Worm (Caenorhabditis elegans) whole organism, L4 larva: Measurements from ENCODE around the gene H05C05.2.

Source experiments
- D1046.2 ChIP-seq: fragments of 200-800 bp; sonication (Bioruptor generic); IDR thresholded peaks from 2 replicates; pipeline ENCODE4 v1.3.6; 2022; ENCODE audit warnings: missing genetic modification characterization, missing compliant biosample characterization
- Y5F2A.4 ChIP-seq: fragments of 200-800 bp; sonication (Bioruptor generic); optimal IDR thresholded peaks from 2 replicates; lab custom pipeline; 2018; ENCODE audit warnings: mild to moderate bottlenecking, missing genetic modification characterization, missing compliant biosample characterization
- Y75B8A.6 ChIP-seq: fragments of 200-800 bp; sonication (Bioruptor generic); IDR thresholded peaks from 2 replicates; pipeline ENCODE4 v1.3.6; 2022; ENCODE audit warnings: missing genetic modification reagents, missing genetic modification characterization, missing compliant biosample characterization
- ZK337.2 ChIP-seq: fragments of 200-800 bp; sonication (Bioruptor generic); IDR thresholded peaks from 2 replicates; pipeline ENCODE4 v1.3.6; 2022; ENCODE audit warnings: missing genetic modification reagents, missing genetic modification characterization, missing compliant biosample characterization
- ZK546.5 ChIP-seq, 2 experiments: sonication (generic microtip); optimal IDR thresholded peaks; 2 replicates each; lab custom pipeline; 2017; ENCODE audit warnings: missing biosample characterization in 2 of 2, missing genetic modification characterization in 2 of 2
- arid-1 ChIP-seq: fragments of 200-800 bp; sonication (Bioruptor generic); conservative IDR thresholded peaks from 2 replicates; pipeline ENCODE4 v1.3.6; 2022; ENCODE audit warnings: missing genetic modification reagents, missing genetic modification characterization, missing compliant biosample characterization
- ceh-28 ChIP-seq: fragments of 150-350 bp; optimal IDR thresholded peaks from 2 replicates; lab custom pipeline; 2014; ENCODE audit warnings: missing biosample characterization, missing genetic modification reagents, missing genetic modification characterization
- ceh-44 ChIP-seq: fragments of 200-800 bp; sonication (Bioruptor generic); IDR thresholded peaks from 2 replicates; pipeline ENCODE4 v1.3.6; 2022; ENCODE audit warnings: missing genetic modification reagents, missing genetic modification characterization, missing compliant biosample characterization
- ces-1 ChIP-seq: fragments of 150-350 bp; sonication (generic microtip); optimal IDR thresholded peaks from 4 replicates; lab custom pipeline; 2014; ENCODE audit warnings: missing biosample characterization, missing genetic modification reagents, missing genetic modification characterization
- cey-2 ChIP-seq: sonication (generic microtip); optimal IDR thresholded peaks from 3 replicates; lab custom pipeline; 2017; ENCODE audit warnings: missing genetic modification characterization, mild to moderate bottlenecking, missing compliant biosample characterization, antibody characterized with exemption, borderline replicate concordance; ENCODE audit not compliant: insufficient read depth
- dmd-9 ChIP-seq: fragments of 200-800 bp; sonication (Bioruptor generic); IDR thresholded peaks from 2 replicates; pipeline ENCODE4 v1.3.6; 2022; ENCODE audit warnings: missing genetic modification reagents, missing genetic modification characterization, missing compliant biosample characterization
- dve-1 ChIP-seq: sonication (generic microtip); optimal IDR thresholded peaks from 2 replicates; lab custom pipeline; 2017; ENCODE audit warnings: antibody characterized with exemption, mild to moderate bottlenecking, missing genetic modification characterization, missing compliant biosample characterization; ENCODE audit not compliant: insufficient read depth
- hlh-30 ChIP-seq: sonication (generic microtip); optimal IDR thresholded peaks from 2 replicates; lab custom pipeline; 2017; ENCODE audit warnings: antibody characterized with exemption, mild to moderate bottlenecking, missing genetic modification characterization, missing compliant biosample characterization; ENCODE audit not compliant: insufficient read depth
- lin-39 ChIP-seq: fragments of 150-350 bp; optimal IDR thresholded peaks from 2 replicates; lab custom pipeline; 2014; ENCODE audit warnings: missing biosample characterization, missing genetic modification reagents, missing genetic modification characterization
- lsy-2 ChIP-seq, 2 experiments: fragments of 150-350 bp in 1 of 2; sonication (generic microtip) in 1 of 2; optimal IDR thresholded peaks; 2 replicates each; lab custom pipeline; 2014 to 2017; ENCODE audit warnings: missing biosample characterization in 2 of 2, missing genetic modification characterization in 2 of 2
- mep-1 ChIP-seq: fragments of 150-350 bp; sonication (generic microtip); optimal IDR thresholded peaks from 3 replicates; lab custom pipeline; 2014; ENCODE audit warnings: missing biosample characterization, missing genetic modification characterization
- mxl-3 ChIP-seq: fragments of 200-800 bp; sonication (Bioruptor generic); optimal IDR thresholded peaks from 2 replicates; lab custom pipeline; 2018; ENCODE audit warnings: mild to moderate bottlenecking, missing genetic modification characterization, missing compliant biosample characterization
- nhr-25 ChIP-seq: sonication (generic microtip); optimal IDR thresholded peaks from 2 replicates; lab custom pipeline; 2017; ENCODE audit warnings: missing genetic modification characterization, mild to moderate bottlenecking, missing compliant biosample characterization, antibody characterized with exemption, moderate library complexity, borderline replicate concordance; ENCODE audit not compliant: insufficient read depth
- nhr-28 ChIP-seq: fragments of 150-350 bp; optimal IDR thresholded peaks from 2 replicates; lab custom pipeline; 2014; ENCODE audit warnings: missing biosample characterization, missing genetic modification characterization
- pqm-1 ChIP-seq: sonication (generic microtip); optimal IDR thresholded peaks from 2 replicates; lab custom pipeline; 2017; ENCODE audit warnings: missing biosample characterization, missing genetic modification characterization
- set-16 ChIP-seq: fragments of 200-800 bp; sonication (Bioruptor generic); IDR thresholded peaks from 2 replicates; pipeline ENCODE4 v1.3.6; 2022; ENCODE audit warnings: missing genetic modification reagents, missing genetic modification characterization, missing compliant biosample characterization
- skn-1 ChIP-seq: fragments of 150-350 bp; optimal IDR thresholded peaks from 2 replicates; lab custom pipeline; 2014; ENCODE audit warnings: missing biosample characterization, missing genetic modification characterization
- snpc-4 ChIP-seq: fragments of 150-350 bp; optimal IDR thresholded peaks from 2 replicates; lab custom pipeline; 2014; ENCODE audit warnings: missing biosample characterization, missing genetic modification characterization
- unc-39 ChIP-seq: sonication (generic microtip); optimal IDR thresholded peaks from 2 replicates; lab custom pipeline; 2017; ENCODE audit warnings: missing biosample characterization, missing genetic modification characterization
- unc-62 ChIP-seq, 3 experiments: fragments of 150-350 bp in 1 of 3; sonication (generic microtip); optimal IDR thresholded peaks in 2 of 3; peaks in 1 of 3; 1 replicate in 1 of 3; 2 replicates in 2 of 3; lab custom pipeline; 2014 to 2017; ENCODE audit warnings: missing biosample characterization in 3 of 3, missing genetic modification characterization in 3 of 3, missing genetic modification reagents in 3 of 3, missing genotype in 1 of 3
- zag-1 ChIP-seq: fragments of 150-350 bp; optimal IDR thresholded peaks from 2 replicates; lab custom pipeline; 2014; ENCODE audit warnings: missing biosample characterization, missing genetic modification characterization

Gene H05C05.2

ce11 chrIII:2965534-2965933, at the start of gene H05C05.2:
H05C05.2 (minus strand) TSS chrIII:2965634.
- TF ChIP-seq snpc-4 (tag; lab: Kevin White, UChicago): no peak

- TF ChIP-seq ceh-44 (GFP tag; lab: Robert Waterston, UW) (0 out of 2 replicates have a peak, but pooled peaks have one; percentile 15), D1046.2 (GFP tag; lab: Robert Waterston, UW) (peak; percentile 60; the same call in 1 of the 2 replicates), dmd-9 (GFP tag; lab: Robert Waterston, UW) (peak; percentile 64; the same call in 1 of the 2 replicates)
Observed at ce11 chrIII:3011644-3012043, 46.2 kb upstream of the H05C05.2 start.

- peak; percentile 88 for TF ChIP-seq ceh-28 (tag; lab: Kevin White, UChicago)
- TF ChIP-seq unc-62 (GFP tag; optimal IDR thresholded peaks at IDR 0.05 in 1 of 2; lab: Kevin White, UChicago): peak in 1 of 2 experiments; percentile 9
- TF ChIP-seq unc-62 (tag; optimal IDR thresholded peaks at IDR 0.05; lab: Kevin White, UChicago): no peak
- no peak for TF ChIP-seq Y5F2A.4 (GFP tag; lab: Kevin White, UChicago)
- no peak for TF ChIP-seq cey-2
Observed at ce11 chrIII:2995288-2995687, 29.9 kb upstream of the H05C05.2 start.

- TF ChIP-seq skn-1 (tag; lab: Kevin White, UChicago) (no peak), ceh-28 (tag; lab: Kevin White, UChicago) (peak; percentile 96)
Observed at ce11 chrIII:2993963-2994362, 28.5 kb upstream of the H05C05.2 start.

DNA sequence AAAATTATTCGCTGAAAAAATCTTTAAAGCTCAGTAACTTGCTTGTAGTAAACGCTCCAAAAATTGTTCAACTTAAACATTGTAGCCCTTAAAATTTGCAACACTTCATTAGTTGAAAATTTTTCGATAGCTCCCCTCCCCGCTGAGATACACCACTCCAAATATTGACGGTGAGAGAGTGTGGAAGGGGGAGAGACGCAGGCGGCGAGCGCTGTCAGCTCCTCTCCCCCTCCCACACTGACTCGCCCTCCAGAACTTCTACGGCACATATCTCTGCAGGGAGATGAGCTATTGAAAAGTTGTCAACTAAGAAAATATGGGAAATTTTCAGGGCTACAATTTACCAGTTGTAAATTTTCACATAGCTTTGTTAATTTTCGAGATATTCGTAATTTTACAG, 26.8 kb upstream of the H05C05.2 start:
- TF ChIP-seq unc-62 (GFP tag; optimal IDR thresholded peaks at IDR 0.05 in 1 of 2; lab: Kevin White, UChicago): peak in 1 of 2 experiments; percentile 79
- no peak for TF ChIP-seq unc-62 (tag; optimal IDR thresholded peaks at IDR 0.05; lab: Kevin White, UChicago)
- no peak for TF ChIP-seq lin-39 (tag; lab: Kevin White, UChicago)
- peak; percentile 36 for TF ChIP-seq set-16 (GFP tag; lab: Robert Waterston, UW)
- TF ChIP-seq pqm-1 (tag; lab: Kevin White, UChicago): no peak
- TF ChIP-seq nhr-25 (tag; lab: Kevin White, UChicago): no peak

DNA sequence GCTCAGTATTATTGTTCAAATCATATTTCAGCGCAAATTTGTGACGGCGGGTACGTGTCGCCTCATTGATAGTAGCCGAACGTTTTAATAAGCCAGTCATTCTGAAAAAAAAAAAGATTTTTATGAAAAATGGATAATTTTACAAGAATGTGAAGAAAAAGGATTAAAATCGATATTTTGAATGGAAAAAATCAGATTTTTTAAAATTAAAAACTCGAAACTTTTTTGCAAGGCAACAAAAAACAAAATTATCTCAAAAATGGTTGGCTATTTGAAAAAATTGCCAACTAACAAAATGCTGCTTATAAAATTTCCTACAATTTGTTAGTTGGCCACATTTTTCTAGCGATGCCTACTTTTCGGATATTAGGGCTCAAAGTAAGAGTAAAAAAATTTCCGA, 24.5 kb upstream of the H05C05.2 start, which contains the start of gene Y55D5A.4:
Gene Y55D5A.4, minus strand, starts transcription at position 101 of the 400 bp plus-strand sequence.
- TF ChIP-seq hlh-30 (tag; lab: Kevin White, UChicago) (no peak), arid-1 (GFP tag; lab: Robert Waterston, UW) (no peak), zag-1 (no peak), Y75B8A.6 (GFP tag; lab: Robert Waterston, UW) (no peak), mep-1 (tag; lab: Kevin White, UChicago) (no peak), ZK337.2 (GFP tag; lab: Robert Waterston, UW) (no peak), cey-2 (no peak), mxl-3 (no peak), dve-1 (no peak), ZK546.5 (tag; optimal IDR thresholded peaks at IDR 0.05; lab: Kevin White, UChicago) (no peak)

- TF ChIP-seq nhr-28 (tag; lab: Kevin White, UChicago): no peak
- no peak for TF ChIP-seq ces-1 (GFP tag; lab: Kevin White, UChicago)
- no peak for TF ChIP-seq unc-62 (GFP tag; optimal IDR thresholded peaks at IDR 0.05 in 1 of 2; lab: Kevin White, UChicago)
- no peak for TF ChIP-seq unc-62 (tag; optimal IDR thresholded peaks at IDR 0.05; lab: Kevin White, UChicago)
- no peak for TF ChIP-seq lsy-2 (tag; optimal IDR thresholded peaks at IDR 0.05; lab: Kevin White, UChicago)
- no peak for TF ChIP-seq unc-39 (tag; lab: Kevin White, UChicago)
Observed at ce11 chrIII:2983044-2983443, 17.6 kb upstream of the H05C05.2 start.
